Fruit fly (Drosophila melanogaster): ENCODE results near the gene CG6763.

Gene CG6763

dm6 chr3R:23251256-23251655 is 32.5 kb upstream of the CG6763 start, which contains the start of the genes Rad60 and EloA (continued):
- TF ChIP-seq crol (GFP tag; IDR thresholded peaks at IDR 0.05) (no peak), Opbp (GFP tag; IDR thresholded peaks at IDR 0.05; ENCODE audit: partially characterized antibody) (peak; percentile 56), chm (GFP tag; IDR thresholded peaks at IDR 0.05) (peak; percentile 71), CG12071 (GFP tag; optimal IDR thresholded peaks at IDR 0.05) (peak; percentile 57), YL-1 (GFP tag; optimal IDR thresholded peaks at IDR 0.05) (peak; percentile 80), sc (optimal IDR thresholded peaks at IDR 0.05) (no peak), sc (GFP tag; optimal IDR thresholded peaks at IDR 0.05) (peak; percentile 49), Camta (GFP tag; optimal IDR thresholded peaks at IDR 0.05) (peak; percentile 83), gem (tag; optimal IDR thresholded peaks at IDR 0.05) (peak; percentile 79), Dek (tag; optimal IDR thresholded peaks at IDR 0.05) (no peak), CG8089 (GFP tag; optimal IDR thresholded peaks at IDR 0.05) (peak; percentile 80), NC2α (GFP tag; optimal IDR thresholded peaks at IDR 0.05) (peak; percentile 67), tup (GFP tag; optimal IDR thresholded peaks at IDR 0.05) (peak; percentile 62), Deaf1 (tag; optimal IDR thresholded peaks at IDR 0.05) (peak; percentile 41), nmo (GFP tag; optimal IDR thresholded peaks at IDR 0.05) (peak; percentile 80), tll (GFP tag; optimal IDR thresholded peaks at IDR 0.05) (no peak), seq (GFP tag; IDR thresholded peaks at IDR 0.05) (peak; percentile 52; the same call in 1 of the 2 replicates), crp (GFP tag; optimal IDR thresholded peaks at IDR 0.05) (peak; percentile 97 to 98), CTCF (GFP tag; optimal IDR thresholded peaks at IDR 0.05) (peak; percentile 33), Bdp1 (GFP tag; optimal IDR thresholded peaks at IDR 0.05) (peak; percentile 82), CG10462 (GFP tag; optimal IDR thresholded peaks at IDR 0.05) (peak; percentile 45), Six4 (GFP tag; optimal IDR thresholded peaks at IDR 0.05) (peak; percentile 81), danr (GFP tag; IDR thresholded peaks at IDR 0.05) (no peak; the same call in 1 of the 2 replicates), CG7963 (GFP tag; IDR thresholded peaks at IDR 0.05; ENCODE audit: partially characterized antibody) (0 out of 3 replicates have a peak, but pooled peaks have one; percentile 52), TFAM (GFP tag; optimal IDR thresholded peaks at IDR 0.05) (no peak), dati (GFP tag; IDR thresholded peaks at IDR 0.05) (no peak), vvl (GFP tag; IDR thresholded peaks at IDR 0.05) (peak; percentile 86), CG17385 (GFP tag; optimal IDR thresholded peaks at IDR 0.05) (peak; percentile 56), CG10654 (GFP tag; optimal IDR thresholded peaks at IDR 0.05) (peak; percentile 84), tin (GFP tag; optimal IDR thresholded peaks at IDR 0.05) (peak; percentile 79), dan (GFP tag; IDR thresholded peaks at IDR 0.05) (no peak), Xrp1 (GFP tag; IDR thresholded peaks at IDR 0.05) (peak; percentile 76), CoRest (tag; optimal IDR thresholded peaks at IDR 0.05) (peak; percentile 68), stc (GFP tag; IDR thresholded peaks at IDR 0.05) (no peak), Eip74EF (GFP tag; optimal IDR thresholded peaks at IDR 0.05) (no peak), CG3995 (GFP tag; optimal IDR thresholded peaks at IDR 0.05) (peak; percentile 53), Hr3 (GFP tag; optimal IDR thresholded peaks at IDR 0.05) (peak; percentile 71), Myb (GFP tag; optimal IDR thresholded peaks at IDR 0.05) (peak; percentile 79), pfk (GFP tag; optimal IDR thresholded peaks at IDR 0.05) (no peak), CG11247 (GFP tag; IDR thresholded peaks at IDR 0.05) (peak; percentile 61), slbo (GFP tag; IDR thresholded peaks at IDR 0.05) (peak; percentile 80), CG10274 (GFP tag; optimal IDR thresholded peaks at IDR 0.05) (no peak), rib (GFP tag; IDR thresholded peaks at IDR 0.05) (0 out of 2 replicates have a peak, but pooled peaks have one; percentile 9), HHEX (GFP tag; optimal IDR thresholded peaks at IDR 0.05) (peak; percentile 41), Dip2 (GFP tag; IDR thresholded peaks at IDR 0.05) (no peak), bab2 (GFP tag; optimal IDR thresholded peaks at IDR 0.05) (peak; percentile 84), sens-2 (GFP tag; IDR thresholded peaks at IDR 0.05) (peak; percentile 49; the same call in 1 of the 2 replicates), GATAe (GFP tag; conservative IDR thresholded peaks at IDR 0.05) (no peak), CG17912 (GFP tag; optimal IDR thresholded peaks at IDR 0.05) (peak; percentile 10), CG11398 (GFP tag; optimal IDR thresholded peaks at IDR 0.05) (peak; percentile 85), CG34376 (GFP tag; optimal IDR thresholded peaks at IDR 0.05) (peak; percentile 46), BtbVII (GFP tag; optimal IDR thresholded peaks at IDR 0.05) (no peak)

All from whole organism, embryonic.